Worm (Caenorhabditis elegans): ENCODE results near the gene R10E4.6.

The R10E4.6 gene

ce11 chrIII:4302780-4303179, 9.6 kb downstream of the R10E4.6 start:
- no peak for TF ChIP-seq F13C5.2 (tag; optimal IDR thresholded peaks at IDR 0.05)
- TF ChIP-seq hnd-1 (tag; optimal IDR thresholded peaks at IDR 0.05): no peak
- TF ChIP-seq tra-4 (tag; optimal IDR thresholded peaks at IDR 0.05): no peak
- TF ChIP-seq ceh-36 (tag; optimal IDR thresholded peaks at IDR 0.05): no peak
- no peak for TF ChIP-seq ceh-13 (GFP tag; optimal IDR thresholded peaks at IDR 0.05)
- TF ChIP-seq sea-1 (GFP tag; conservative IDR thresholded peaks at IDR 0.05): no peak
- no peak for TF ChIP-seq tbx-11 (GFP tag; IDR thresholded peaks at IDR 0.05)
- TF ChIP-seq ama-1 (optimal IDR thresholded peaks at IDR 0.05): no peak
- no peak for TF ChIP-seq aly-1 (tag; optimal IDR thresholded peaks at IDR 0.05)
- no peak for TF ChIP-seq flt-1 (GFP tag; IDR thresholded peaks at IDR 0.05)
- TF ChIP-seq hmg-4 (GFP tag; optimal IDR thresholded peaks at IDR 0.05): no peak

DNA sequence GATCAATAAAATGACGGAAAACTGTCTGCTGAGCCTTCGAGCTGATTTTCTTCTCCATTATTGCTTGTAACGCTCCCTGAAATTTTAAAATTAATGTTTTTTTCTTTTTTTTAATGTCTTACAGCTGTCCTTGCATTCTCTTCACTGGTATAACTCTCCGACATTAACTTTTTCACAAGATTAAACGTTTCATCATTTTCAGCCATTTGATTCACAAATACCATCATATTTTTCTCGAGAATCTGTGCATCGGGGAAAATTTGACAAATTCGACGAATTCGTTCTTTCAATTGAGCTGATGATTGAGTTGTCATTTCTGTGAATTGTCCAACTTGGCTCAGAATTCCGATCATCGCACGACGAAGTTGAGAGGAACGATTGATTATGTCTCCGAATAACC, 16.1 kb downstream of the R10E4.6 start:
- TF ChIP-seq scrt-1 (GFP tag; IDR thresholded peaks at IDR 0.05) (no peak), B0310.2 (tag; optimal IDR thresholded peaks at IDR 0.05) (no peak), pes-1 (GFP tag; IDR thresholded peaks at IDR 0.05) (no peak), ama-1 (optimal IDR thresholded peaks at IDR 0.05) (no peak)

- TF ChIP-seq tra-4 (tag; optimal IDR thresholded peaks at IDR 0.05) (no peak), F13C5.2 (tag; optimal IDR thresholded peaks at IDR 0.05) (no peak), hmbx-1 (tag; optimal IDR thresholded peaks at IDR 0.05) (no peak), ama-1 (optimal IDR thresholded peaks at IDR 0.05) (no peak), sea-1 (GFP tag; conservative IDR thresholded peaks at IDR 0.05) (no peak), ceh-13 (GFP tag; optimal IDR thresholded peaks at IDR 0.05) (no peak), flt-1 (GFP tag; IDR thresholded peaks at IDR 0.05) (no peak), hmg-4 (GFP tag; optimal IDR thresholded peaks at IDR 0.05) (no peak), B0310.2 (tag; optimal IDR thresholded peaks at IDR 0.05) (no peak), aly-1 (tag; optimal IDR thresholded peaks at IDR 0.05) (no peak), hnd-1 (tag; optimal IDR thresholded peaks at IDR 0.05) (no peak), scrt-1 (GFP tag; IDR thresholded peaks at IDR 0.05) (no peak), tbx-37 (GFP tag; conservative IDR thresholded peaks at IDR 0.05) (no peak), ceh-36 (tag; optimal IDR thresholded peaks at IDR 0.05) (no peak)
These were observed 20.1 kb downstream of the R10E4.6 start, which contains the start of the genes evl-14 and dcn-1 for ce11 chrIII:4313061-4313962. TSS of gene evl-14 (minus strand) at chrIII:4313128. TSS of gene dcn-1 (plus strand) at chrIII:4313912.

- no peak for TF ChIP-seq ama-1 (optimal IDR thresholded peaks at IDR 0.05)
- no peak for TF ChIP-seq tra-4 (tag; optimal IDR thresholded peaks at IDR 0.05)
- no peak for TF ChIP-seq tbx-11 (GFP tag; IDR thresholded peaks at IDR 0.05)
- no peak for TF ChIP-seq hmg-4 (GFP tag; optimal IDR thresholded peaks at IDR 0.05)
- TF ChIP-seq aly-1 (tag; optimal IDR thresholded peaks at IDR 0.05): no peak
- no peak for TF ChIP-seq ceh-36 (tag; optimal IDR thresholded peaks at IDR 0.05)
- TF ChIP-seq sea-1 (GFP tag; conservative IDR thresholded peaks at IDR 0.05): no peak
- no peak for TF ChIP-seq tbx-37 (GFP tag; conservative IDR thresholded peaks at IDR 0.05)
- TF ChIP-seq ceh-13 (GFP tag; optimal IDR thresholded peaks at IDR 0.05): no peak
- no peak for TF ChIP-seq pes-1 (GFP tag; IDR thresholded peaks at IDR 0.05)
- TF ChIP-seq ets-7 (tag; optimal IDR thresholded peaks at IDR 0.05): no peak
- no peak for TF ChIP-seq F13C5.2 (tag; optimal IDR thresholded peaks at IDR 0.05)
- TF ChIP-seq flt-1 (GFP tag; IDR thresholded peaks at IDR 0.05): no peak
- no peak for TF ChIP-seq B0310.2 (tag; optimal IDR thresholded peaks at IDR 0.05)
These were observed 21.3 kb downstream of the R10E4.6 start for ce11 chrIII:4314502-4314901.

DNA sequence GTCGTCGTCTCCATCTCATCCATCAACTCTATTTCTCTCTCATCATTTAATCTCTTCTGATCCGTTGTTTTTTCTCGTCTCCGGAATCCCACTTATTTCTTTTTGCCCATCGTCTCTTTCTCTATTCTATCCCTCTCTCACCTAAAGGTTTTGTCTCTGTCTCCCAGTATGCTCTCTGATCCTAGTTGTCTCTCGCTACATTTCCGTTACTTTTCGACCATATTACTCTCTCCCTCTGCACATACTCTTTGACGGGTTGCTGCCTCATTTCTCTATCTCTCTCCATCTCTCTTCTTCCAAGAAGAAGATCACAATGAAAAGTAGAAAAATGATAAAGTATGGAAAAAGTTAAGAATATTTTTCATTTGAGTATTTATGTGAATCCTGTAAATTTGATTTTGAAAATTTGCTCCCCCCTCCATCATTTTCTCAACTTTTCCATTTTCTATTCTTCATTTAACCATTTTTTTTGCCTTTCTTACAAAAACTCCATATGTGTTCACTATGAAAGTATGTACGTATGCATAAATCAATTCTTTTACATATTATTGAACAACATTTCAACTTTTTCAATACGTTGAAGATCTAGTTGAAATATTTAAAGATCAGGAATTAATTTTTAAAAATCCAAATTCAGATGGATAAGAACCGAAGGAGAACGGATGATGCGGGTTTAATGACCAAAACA, 24.0 kb downstream of the R10E4.6 start, which contains the start of gene tag-131:
TSS of gene tag-131 (plus strand) at position 638 of the 688 bp plus-strand sequence.
- TF ChIP-seq hnd-1 (tag; optimal IDR thresholded peaks at IDR 0.05) (no peak), ets-7 (tag; optimal IDR thresholded peaks at IDR 0.05) (no peak), sea-1 (GFP tag; conservative IDR thresholded peaks at IDR 0.05) (no peak), pes-1 (GFP tag; IDR thresholded peaks at IDR 0.05) (no peak), B0310.2 (tag; optimal IDR thresholded peaks at IDR 0.05) (no peak), tbx-37 (GFP tag; conservative IDR thresholded peaks at IDR 0.05) (no peak), F13C5.2 (tag; optimal IDR thresholded peaks at IDR 0.05) (no peak), aly-1 (tag; optimal IDR thresholded peaks at IDR 0.05) (no peak), ceh-13 (GFP tag; optimal IDR thresholded peaks at IDR 0.05) (no peak), hmg-4 (GFP tag; optimal IDR thresholded peaks at IDR 0.05) (no peak), ama-1 (optimal IDR thresholded peaks at IDR 0.05) (no peak), tra-4 (tag; optimal IDR thresholded peaks at IDR 0.05) (no peak)

DNA sequence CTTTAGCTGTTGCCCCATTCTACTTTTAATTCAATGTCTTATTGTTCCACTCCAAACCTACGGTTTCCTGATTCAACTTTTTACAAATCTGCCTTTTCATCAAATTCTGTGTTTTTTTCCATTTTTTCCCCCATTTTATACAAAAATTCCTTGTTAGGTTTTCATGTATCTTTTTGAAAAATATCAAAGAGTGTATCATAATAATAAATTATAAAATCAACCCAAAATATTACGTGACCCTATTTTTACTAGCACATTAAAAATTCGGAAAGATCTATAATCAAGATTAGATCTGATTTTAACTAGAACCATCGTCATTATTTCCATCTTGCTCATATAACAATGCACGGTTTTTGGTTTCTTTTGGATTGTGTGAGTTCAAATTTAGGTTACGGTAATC, 26.9 kb downstream of the R10E4.6 start, which contains the start of gene H38K22.6:
TSS of gene H38K22.6 (plus strand) at position 301 of the 400 bp plus-strand sequence.
- TF ChIP-seq ets-7 (tag; optimal IDR thresholded peaks at IDR 0.05): no peak
- TF ChIP-seq tbx-11 (GFP tag; IDR thresholded peaks at IDR 0.05): no peak
- no peak for TF ChIP-seq hmg-4 (GFP tag; optimal IDR thresholded peaks at IDR 0.05)
- TF ChIP-seq hmbx-1 (tag; optimal IDR thresholded peaks at IDR 0.05): no peak
- TF ChIP-seq ceh-36 (tag; optimal IDR thresholded peaks at IDR 0.05): no peak
- no peak for TF ChIP-seq tbx-37 (GFP tag; conservative IDR thresholded peaks at IDR 0.05)
- no peak for TF ChIP-seq B0310.2 (tag; optimal IDR thresholded peaks at IDR 0.05)

ce11 chrIII:4321399-4321798, 28.2 kb downstream of the R10E4.6 start, which contains the start of gene H38K22.7:
TSS of gene H38K22.7 (plus strand) at chrIII:4321699.
- TF ChIP-seq sea-1 (GFP tag; conservative IDR thresholded peaks at IDR 0.05): no peak
- no peak for TF ChIP-seq tra-4 (tag; optimal IDR thresholded peaks at IDR 0.05)
- no peak for TF ChIP-seq scrt-1 (GFP tag; IDR thresholded peaks at IDR 0.05)
- TF ChIP-seq tbx-11 (GFP tag; IDR thresholded peaks at IDR 0.05): no peak
- TF ChIP-seq tbx-37 (GFP tag; conservative IDR thresholded peaks at IDR 0.05): no peak
- no peak for TF ChIP-seq flt-1 (GFP tag; IDR thresholded peaks at IDR 0.05)
- TF ChIP-seq B0310.2 (tag; optimal IDR thresholded peaks at IDR 0.05): no peak
- TF ChIP-seq pes-1 (GFP tag; IDR thresholded peaks at IDR 0.05): no peak
- no peak for TF ChIP-seq ceh-36 (tag; optimal IDR thresholded peaks at IDR 0.05)
- no peak for TF ChIP-seq F13C5.2 (tag; optimal IDR thresholded peaks at IDR 0.05)
- TF ChIP-seq hnd-1 (tag; optimal IDR thresholded peaks at IDR 0.05): no peak
- no peak for TF ChIP-seq hmbx-1 (tag; optimal IDR thresholded peaks at IDR 0.05)
- no peak for TF ChIP-seq ets-7 (tag; optimal IDR thresholded peaks at IDR 0.05)
- no peak for TF ChIP-seq ama-1 (optimal IDR thresholded peaks at IDR 0.05)
- TF ChIP-seq aly-1 (tag; optimal IDR thresholded peaks at IDR 0.05): no peak
- TF ChIP-seq ceh-13 (GFP tag; optimal IDR thresholded peaks at IDR 0.05): no peak
